Worm (Caenorhabditis elegans) whole organism, L3 larva: ENCODE results near the gene C01G10.1.
A peak's percentile ranks its signal among the peaks of the same experiment; 100 is the strongest.

ENCODE experiments used
- R02D3.7 ChIP-seq: fragments of 150-350 bp; optimal IDR thresholded peaks from 2 replicates; lab custom pipeline; 2014; ENCODE audit warnings: missing biosample characterization, missing genetic modification characterization
- aly-2 ChIP-seq: fragments of 150-350 bp; optimal IDR thresholded peaks from 2 replicates; lab custom pipeline; 2014; ENCODE audit warnings: missing biosample characterization, missing genetic modification characterization
- ama-1 ChIP-seq: fragments of 150-350 bp; optimal IDR thresholded peaks from 2 replicates; lab custom pipeline; 2018
- ceh-16 ChIP-seq: sonication (generic microtip); optimal IDR thresholded peaks from 2 replicates; lab custom pipeline; 2017; ENCODE audit warnings: missing biosample characterization, missing genetic modification characterization
- ceh-28 ChIP-seq: fragments of 150-350 bp; optimal IDR thresholded peaks from 2 replicates; lab custom pipeline; 2014; ENCODE audit warnings: missing biosample characterization, missing genetic modification reagents, missing genetic modification characterization
- ceh-82 ChIP-seq: fragments of 150-350 bp; optimal IDR thresholded peaks from 2 replicates; lab custom pipeline; 2014; ENCODE audit warnings: missing biosample characterization, missing genetic modification characterization
- ceh-9 ChIP-seq: sonication (generic microtip); optimal IDR thresholded peaks from 2 replicates; lab custom pipeline; 2018; ENCODE audit warnings: missing biosample characterization, missing genetic modification characterization
- daf-12 ChIP-seq: fragments of 150-350 bp; optimal IDR thresholded peaks from 2 replicates; lab custom pipeline; 2014; ENCODE audit warnings: missing biosample characterization, missing genetic modification reagents, missing genetic modification characterization
- egl-27 ChIP-seq: sonication (generic microtip); optimal IDR thresholded peaks from 4 replicates; lab custom pipeline; 2017; ENCODE audit warnings: missing biosample characterization, missing genetic modification reagents, missing genetic modification characterization
- egl-5 ChIP-seq: fragments of 150-350 bp; optimal IDR thresholded peaks from 2 replicates; lab custom pipeline; 2017; ENCODE audit warnings: missing biosample characterization, missing genetic modification reagents, missing genetic modification characterization, inconsistent platforms
- elt-1 ChIP-seq: fragments of 150-350 bp; optimal IDR thresholded peaks from 2 replicates; lab custom pipeline; 2014; ENCODE audit warnings: missing biosample characterization, missing genetic modification characterization
- elt-2 ChIP-seq: sonication (generic microtip); optimal IDR thresholded peaks from 2 replicates; lab custom pipeline; 2016; ENCODE audit warnings: missing genetic modification reagents, mild to moderate bottlenecking, missing genetic modification characterization, missing compliant biosample characterization
- elt-3 ChIP-seq, 3 experiments: fragments of 150-350 bp in 1 of 3; sonication (generic microtip) in 2 of 3; optimal IDR thresholded peaks; 2 replicates in 2 of 3; 4 replicates in 1 of 3; lab custom pipeline; 2014 to 2017; ENCODE audit warnings: missing biosample characterization in 3 of 3, missing genetic modification characterization in 3 of 3
- eor-1 ChIP-seq, 2 experiments: fragments of 150-350 bp; optimal IDR thresholded peaks; 2 replicates each; lab custom pipeline; 2014 to 2018; ENCODE audit warnings: missing biosample characterization in 2 of 2, missing genetic modification characterization in 2 of 2
- fkh-10 ChIP-seq: sonication (generic microtip); optimal IDR thresholded peaks from 2 replicates; lab custom pipeline; 2017; ENCODE audit warnings: missing biosample characterization, missing genetic modification reagents, missing genetic modification characterization
- fkh-2 ChIP-seq: fragments of 150-350 bp; optimal IDR thresholded peaks from 2 replicates; lab custom pipeline; 2014; ENCODE audit warnings: missing biosample characterization, missing genetic modification reagents, missing genetic modification characterization
- fos-1 ChIP-seq: fragments of 150-350 bp; optimal IDR thresholded peaks from 2 replicates; lab custom pipeline; 2014; ENCODE audit warnings: missing biosample characterization, missing genetic modification characterization
- hmg-11 ChIP-seq: sonication (generic microtip); optimal IDR thresholded peaks from 2 replicates; lab custom pipeline; 2016; ENCODE audit warnings: missing genetic modification characterization, missing compliant biosample characterization
- jun-1 ChIP-seq: fragments of 150-350 bp; optimal IDR thresholded peaks from 2 replicates; lab custom pipeline; 2014; ENCODE audit warnings: missing biosample characterization, missing genetic modification reagents, missing genetic modification characterization
- lin-15B ChIP-seq: fragments of 150-350 bp; optimal IDR thresholded peaks from 2 replicates; lab custom pipeline; 2014; ENCODE audit warnings: missing biosample characterization, missing genetic modification characterization
- lin-39 ChIP-seq: fragments of 150-350 bp; optimal IDR thresholded peaks from 2 replicates; lab custom pipeline; 2018; ENCODE audit warnings: missing biosample characterization, missing genetic modification reagents, missing genetic modification characterization
- lsy-12 ChIP-seq: sonication (generic microtip); optimal IDR thresholded peaks from 2 replicates; lab custom pipeline; 2016; ENCODE audit warnings: mild to moderate bottlenecking, missing genetic modification characterization, missing compliant biosample characterization
- mdl-1 ChIP-seq: fragments of 150-350 bp; optimal IDR thresholded peaks from 2 replicates; lab custom pipeline; 2014; ENCODE audit warnings: missing biosample characterization, missing genetic modification characterization
- mml-1 ChIP-seq: fragments of 150-350 bp; sonication (generic microtip); optimal IDR thresholded peaks from 3 replicates; lab custom pipeline; 2014; ENCODE audit warnings: missing biosample characterization, missing genetic modification characterization
- nfya-1 ChIP-seq: sonication (generic microtip); optimal IDR thresholded peaks from 2 replicates; lab custom pipeline; 2017; ENCODE audit warnings: missing genetic modification characterization, mild to moderate bottlenecking, missing compliant biosample characterization, antibody characterized with exemption, moderate library complexity; ENCODE audit not compliant: insufficient read depth
- nhr-11 ChIP-seq: fragments of 150-350 bp; optimal IDR thresholded peaks from 2 replicates; lab custom pipeline; 2014; ENCODE audit warnings: missing biosample characterization, missing genetic modification characterization
- nhr-12 ChIP-seq: fragments of 150-350 bp; optimal IDR thresholded peaks from 2 replicates; lab custom pipeline; 2014; ENCODE audit warnings: missing biosample characterization, missing genetic modification characterization
- nhr-23 ChIP-seq: fragments of 150-350 bp; optimal IDR thresholded peaks from 2 replicates; lab custom pipeline; 2014; ENCODE audit warnings: missing biosample characterization, missing genetic modification reagents, missing genetic modification characterization
- nhr-237 ChIP-seq: fragments of 150-350 bp; optimal IDR thresholded peaks from 2 replicates; lab custom pipeline; 2014; ENCODE audit warnings: missing biosample characterization, missing genetic modification characterization
- nhr-28 ChIP-seq: fragments of 150-350 bp; optimal IDR thresholded peaks from 2 replicates; lab custom pipeline; 2014; ENCODE audit warnings: missing biosample characterization, missing genetic modification characterization
- nhr-43 ChIP-seq: sonication (generic microtip); optimal IDR thresholded peaks from 2 replicates; lab custom pipeline; 2016; ENCODE audit warnings: mild to moderate bottlenecking, missing genetic modification characterization, missing compliant biosample characterization; ENCODE audit not compliant: poor library complexity, severe bottlenecking
- nhr-67 ChIP-seq: fragments of 150-350 bp; optimal IDR thresholded peaks from 2 replicates; lab custom pipeline; 2014; ENCODE audit warnings: missing biosample characterization, missing genetic modification characterization
- nhr-77 ChIP-seq: fragments of 150-350 bp; optimal IDR thresholded peaks from 2 replicates; lab custom pipeline; 2014; ENCODE audit warnings: missing biosample characterization, missing genetic modification characterization
- pha-4 ChIP-seq: fragments of 150-350 bp; optimal IDR thresholded peaks from 2 replicates; lab custom pipeline; 2014; ENCODE audit warnings: missing biosample characterization, missing genetic modification reagents, missing genetic modification characterization
- pqm-1 ChIP-seq: fragments of 150-350 bp; optimal IDR thresholded peaks from 2 replicates; lab custom pipeline; 2017; ENCODE audit warnings: missing biosample characterization, missing genetic modification characterization, inconsistent platforms
- sea-2 ChIP-seq: fragments of 150-350 bp; sonication (generic microtip); optimal IDR thresholded peaks from 4 replicates; lab custom pipeline; 2014; ENCODE audit warnings: missing biosample characterization, missing genetic modification reagents, missing genetic modification characterization
- skn-1 ChIP-seq: fragments of 150-350 bp; optimal IDR thresholded peaks from 2 replicates; lab custom pipeline; 2014; ENCODE audit warnings: missing biosample characterization, missing genetic modification characterization
- snpc-4 ChIP-seq: fragments of 150-350 bp; optimal IDR thresholded peaks from 2 replicates; lab custom pipeline; 2014; ENCODE audit warnings: missing biosample characterization, missing genetic modification characterization
- tbx-2 ChIP-seq: sonication (generic microtip); optimal IDR thresholded peaks from 2 replicates; lab custom pipeline; 2016; ENCODE audit warnings: mild to moderate bottlenecking, missing genetic modification characterization, missing compliant biosample characterization
- unc-39 ChIP-seq: sonication (generic microtip); optimal IDR thresholded peaks from 4 replicates; lab custom pipeline; 2017; ENCODE audit warnings: missing biosample characterization, missing genetic modification characterization
- unc-62 ChIP-seq: fragments of 150-350 bp; sonication (generic microtip); optimal IDR thresholded peaks from 4 replicates; lab custom pipeline; 2014; ENCODE audit warnings: missing biosample characterization, missing genetic modification reagents, missing genetic modification characterization
- zag-1 ChIP-seq: fragments of 150-350 bp; optimal IDR thresholded peaks from 2 replicates; lab custom pipeline; 2014; ENCODE audit warnings: missing biosample characterization, missing genetic modification characterization
- ztf-11 ChIP-seq: fragments of 150-350 bp; optimal IDR thresholded peaks from 2 replicates; lab custom pipeline; 2014; ENCODE audit warnings: missing biosample characterization, missing genetic modification characterization
- ztf-4 ChIP-seq: fragments of 150-350 bp; optimal IDR thresholded peaks from 2 replicates; lab custom pipeline; 2014; ENCODE audit warnings: missing biosample characterization, missing genetic modification characterization

C01G10.1 gene

ce11 chrV:15072738-15073137 is 26.8 kb upstream of the C01G10.1 start:
- TF ChIP-seq egl-5 (tag; lab: Kevin White, UChicago) (peak; percentile 78), nfya-1 (tag; lab: Kevin White, UChicago) (peak; percentile 6), snpc-4 (no peak)
- TF ChIP-seq, all 47 proteins: peak for 2

- TF ChIP-seq eor-1 (tag; optimal IDR thresholded peaks at IDR 0.05; lab: Kevin White, UChicago) (no peak), jun-1 (tag; lab: Kevin White, UChicago) (no peak), daf-12 (tag; lab: Kevin White, UChicago) (no peak), egl-5 (tag; lab: Kevin White, UChicago) (peak; percentile 19), mdl-1 (tag; lab: Kevin White, UChicago) (no peak), nhr-77 (no peak), elt-1 (tag; lab: Kevin White, UChicago) (no peak), nfya-1 (tag; lab: Kevin White, UChicago) (peak; percentile 51), fkh-2 (tag; lab: Kevin White, UChicago) (no peak), skn-1 (no peak), egl-27 (tag; lab: Kevin White, UChicago) (no peak), fkh-10 (GFP tag; lab: Kevin White, UChicago) (peak; percentile 26), hmg-11 (tag; lab: Kevin White, UChicago) (no peak), nhr-237 (tag; lab: Kevin White, UChicago) (no peak), lin-39 (peak; percentile 78), lin-15B (tag; lab: Kevin White, UChicago) (peak; percentile 30), elt-2 (no peak), fos-1 (tag; lab: Kevin White, UChicago) (no peak)
Observed at ce11 chrV:15074907-15075306, 24.6 kb upstream of the C01G10.1 start.

- TF ChIP-seq skn-1 = no peak
- TF ChIP-seq ztf-4 (tag; lab: Kevin White, UChicago) = no peak
- no peak for TF ChIP-seq nhr-237 (tag; lab: Kevin White, UChicago)
- TF ChIP-seq tbx-2 = no peak
- TF ChIP-seq elt-3 (tag; optimal IDR thresholded peaks at IDR 0.05; lab: Kevin White, UChicago) = no peak
- TF ChIP-seq ama-1 (lab: Kevin White, UChicago) = no peak
- no peak for TF ChIP-seq fkh-2 (tag; lab: Kevin White, UChicago)
- no peak for TF ChIP-seq ztf-11 (tag; lab: Kevin White, UChicago)
- no peak for TF ChIP-seq lin-15B (tag; lab: Kevin White, UChicago)
- TF ChIP-seq pha-4 (tag; lab: Kevin White, UChicago) = no peak
- TF ChIP-seq daf-12 (tag; lab: Kevin White, UChicago) = no peak
- no peak for TF ChIP-seq ceh-9 (tag; lab: Kevin White, UChicago)
Observed at ce11 chrV:15078560-15078959, 21.0 kb upstream of the C01G10.1 start.

ce11 chrV:15082291-15082690 is 17.3 kb upstream of the C01G10.1 start, which contains the start of the genes C01G10.10 and C01G10.9:
Gene C01G10.10 (minus strand): TSS chrV:15082441.
Gene C01G10.9 (plus strand): TSS chrV:15082530.
- TF ChIP-seq pha-4 (tag; lab: Kevin White, UChicago) = peak; percentile 66
- TF ChIP-seq ceh-16 = no peak
- TF ChIP-seq nhr-77 = no peak
- TF ChIP-seq ceh-28 = no peak
- TF ChIP-seq ztf-11 (tag; lab: Kevin White, UChicago) = no peak
- peak; percentile 16 for TF ChIP-seq lin-39
- no peak for TF ChIP-seq nhr-67
- no peak for TF ChIP-seq nhr-28 (tag; lab: Kevin White, UChicago)
- TF ChIP-seq tbx-2 = no peak
- no peak for TF ChIP-seq daf-12 (tag; lab: Kevin White, UChicago)
- no peak for TF ChIP-seq elt-3 (tag; optimal IDR thresholded peaks at IDR 0.05; lab: Kevin White, UChicago)
- no peak for TF ChIP-seq jun-1 (tag; lab: Kevin White, UChicago)
- TF ChIP-seq skn-1 = no peak
- no peak for TF ChIP-seq mml-1
- TF ChIP-seq mdl-1 (tag; lab: Kevin White, UChicago) = no peak
- peak; percentile 57 for TF ChIP-seq lin-15B (tag; lab: Kevin White, UChicago)
- TF ChIP-seq sea-2 (GFP tag; lab: Kevin White, UChicago) = no peak
- no peak for TF ChIP-seq pqm-1 (tag; lab: Kevin White, UChicago)
- TF ChIP-seq fos-1 (tag; lab: Kevin White, UChicago) = no peak
- TF ChIP-seq nhr-12 (tag; lab: Kevin White, UChicago) = no peak
- peak; percentile 91 for TF ChIP-seq nhr-43 (tag; lab: Kevin White, UChicago)
- no peak for TF ChIP-seq zag-1 (tag; lab: Kevin White, UChicago)
- TF ChIP-seq eor-1 (tag; optimal IDR thresholded peaks at IDR 0.05; lab: Kevin White, UChicago) = peak in 1 of 2 experiments; percentile 67
- no peak for TF ChIP-seq nhr-237 (tag; lab: Kevin White, UChicago)
- no peak for TF ChIP-seq fkh-2 (tag; lab: Kevin White, UChicago)
- no peak for TF ChIP-seq unc-39 (tag; lab: Kevin White, UChicago)
- TF ChIP-seq ztf-4 (tag; lab: Kevin White, UChicago) = no peak
- no peak for TF ChIP-seq ceh-82
- TF ChIP-seq aly-2 (tag; lab: Kevin White, UChicago) = no peak
- TF ChIP-seq nhr-23 = peak; percentile 43
- TF ChIP-seq fkh-10 (GFP tag; lab: Kevin White, UChicago) = no peak
- TF ChIP-seq snpc-4 = peak; percentile 62
- TF ChIP-seq unc-62 = no peak
- TF ChIP-seq ama-1 (lab: Kevin White, UChicago) = no peak
- TF ChIP-seq egl-5 (tag; lab: Kevin White, UChicago) = no peak
- no peak for TF ChIP-seq lsy-12 (tag; lab: Kevin White, UChicago)
- TF ChIP-seq R02D3.7 (tag; lab: Kevin White, UChicago) = peak; percentile 9
- no peak for TF ChIP-seq ceh-9 (tag; lab: Kevin White, UChicago)
- no peak for TF ChIP-seq nhr-11 (tag; lab: Kevin White, UChicago)
